Fruit fly (Drosophila melanogaster): ENCODE measurements around the gene MED30.

MED30 gene

dm6 chr3L:604701-605100, 49.2 kb downstream of the MED30 start (continued):
- TF ChIP-seq exex (tag; optimal IDR thresholded peaks at IDR 0.05) = peak; percentile 64
- TF ChIP-seq Kr (GFP tag; optimal IDR thresholded peaks at IDR 0.05) = no peak
- TF ChIP-seq dmrt11E (tag; optimal IDR thresholded peaks at IDR 0.05) = no peak
- TF ChIP-seq HmgZ (tag; optimal IDR thresholded peaks at IDR 0.05) = no peak
- no peak for TF ChIP-seq peb (GFP tag; IDR thresholded peaks at IDR 0.05)
- TF ChIP-seq gem (tag; optimal IDR thresholded peaks at IDR 0.05) = no peak
- TF ChIP-seq ab (GFP tag; optimal IDR thresholded peaks at IDR 0.05) = no peak
- no peak for TF ChIP-seq CG10654 (GFP tag; optimal IDR thresholded peaks at IDR 0.05)
- TF ChIP-seq CG15601 (tag; optimal IDR thresholded peaks at IDR 0.05) = no peak
- TF ChIP-seq CG4854 (GFP tag; optimal IDR thresholded peaks at IDR 0.05) = no peak
- TF ChIP-seq Pdp1 (GFP tag; optimal IDR thresholded peaks at IDR 0.05) = no peak
- TF ChIP-seq Gsc (GFP tag; IDR thresholded peaks at IDR 0.05) = no peak
- TF ChIP-seq Bdp1 (GFP tag; optimal IDR thresholded peaks at IDR 0.05) = no peak
- no peak for TF ChIP-seq CG17829 (tag; optimal IDR thresholded peaks at IDR 0.05)
- no peak for TF ChIP-seq CG6813 (GFP tag; optimal IDR thresholded peaks at IDR 0.05)
- TF ChIP-seq Mes4 (GFP tag; optimal IDR thresholded peaks at IDR 0.05) = no peak
- TF ChIP-seq Spps (tag; optimal IDR thresholded peaks at IDR 0.05) = no peak
- TF ChIP-seq gcm2 (GFP tag; optimal IDR thresholded peaks at IDR 0.05) = no peak
- TF ChIP-seq gfzf (GFP tag; optimal IDR thresholded peaks at IDR 0.05) = peak; percentile 49
- no peak for TF ChIP-seq Hand (GFP tag; optimal IDR thresholded peaks at IDR 0.05)
- no peak for TF ChIP-seq Ets65A (GFP tag)
- TF ChIP-seq ttk (GFP tag; IDR thresholded peaks at IDR 0.05) = no peak
- no peak for TF ChIP-seq vvl (GFP tag; IDR thresholded peaks at IDR 0.05)
- no peak for TF ChIP-seq pfk (GFP tag; optimal IDR thresholded peaks at IDR 0.05)
- peak; percentile 70 for TF ChIP-seq CG13287 (GFP tag; IDR thresholded peaks at IDR 0.05; ENCODE audit: partially characterized antibody)
- no peak for TF ChIP-seq Bteb2 (GFP tag; optimal IDR thresholded peaks at IDR 0.05)
- no peak for TF ChIP-seq CG12744 (GFP tag; optimal IDR thresholded peaks at IDR 0.05)
- no peak for TF ChIP-seq CG7928 (GFP tag; optimal IDR thresholded peaks at IDR 0.05)
- TF ChIP-seq knrl (GFP tag; IDR thresholded peaks at IDR 0.05; ENCODE audit: partially characterized antibody) = peak; percentile 59
- TF ChIP-seq Nf-YB (GFP tag; optimal IDR thresholded peaks at IDR 0.05) = no peak
- TF ChIP-seq Ada2b (GFP tag; IDR thresholded peaks at IDR 0.05) = no peak
- no peak for TF ChIP-seq cwo (GFP tag; optimal IDR thresholded peaks at IDR 0.05)
- no peak for TF ChIP-seq CG6254 (GFP tag; optimal IDR thresholded peaks at IDR 0.05)
- TF ChIP-seq al (GFP tag; IDR thresholded peaks at IDR 0.05) = no peak
- TF ChIP-seq CG6854 (GFP tag; optimal IDR thresholded peaks at IDR 0.05) = no peak
- no peak for TF ChIP-seq vnd (GFP tag; IDR thresholded peaks at IDR 0.05; ENCODE audit: partially characterized antibody)
- no peak for TF ChIP-seq CG9437 (GFP tag; optimal IDR thresholded peaks at IDR 0.05)

dm6 chr3L:603847-604550, 49.9 kb downstream of the MED30 start, which contains the start of gene CG13893:
CG13893 (minus strand) TSS chr3L:604008.
- TF ChIP-seq repo (GFP tag; optimal IDR thresholded peaks at IDR 0.05) (no peak), CG9797 (GFP tag; optimal IDR thresholded peaks at IDR 0.05) (no peak), slbo (GFP tag; IDR thresholded peaks at IDR 0.05) (peak; percentile 42), CG11093 (GFP tag; IDR thresholded peaks at IDR 0.05) (no peak), Dad (GFP tag; optimal IDR thresholded peaks at IDR 0.05) (peak; percentile 8), CG1792 (GFP tag; optimal IDR thresholded peaks at IDR 0.05) (no peak), CG34224 (GFP tag; IDR thresholded peaks at IDR 0.05; ENCODE audit: partially characterized antibody) (peak; percentile 55; the same call in 2 of the 3 replicates), zen (tag; optimal IDR thresholded peaks at IDR 0.05) (no peak), CG12659 (GFP tag; optimal IDR thresholded peaks at IDR 0.05) (peak; percentile 10), wek (GFP tag; optimal IDR thresholded peaks at IDR 0.05) (no peak), bcd (GFP tag; optimal IDR thresholded peaks at IDR 0.05) (no peak), tio (GFP tag; optimal IDR thresholded peaks at IDR 0.05) (no peak), zfh2 (GFP tag; optimal IDR thresholded peaks at IDR 0.05) (no peak), dan (GFP tag; IDR thresholded peaks at IDR 0.05) (no peak), Dek (tag; optimal IDR thresholded peaks at IDR 0.05) (no peak)

Data from whole organism, embryonic.